Worm (Caenorhabditis elegans) whole organism, midembryonic: ENCODE results near the gene K11D12.13.

Experiments used
- T22C8.4 ChIP-seq: fragments of 200-800 bp; sonication (Bioruptor generic); IDR thresholded peaks from 2 replicates; pipeline ENCODE4 v1.3.6; 2022; ENCODE audit warnings: missing genetic modification characterization, missing compliant biosample characterization
- cog-1 ChIP-seq: sonication (generic microtip); optimal IDR thresholded peaks from 2 replicates; lab custom pipeline; 2016; ENCODE audit warnings: missing genetic modification characterization, missing compliant biosample characterization
- flt-1 ChIP-seq: fragments of 200-800 bp; sonication (Bioruptor generic); IDR thresholded peaks from 2 replicates; pipeline ENCODE4 v1.3.6; 2022; ENCODE audit warnings: missing genetic modification characterization, missing compliant biosample characterization
- klf-2 ChIP-seq: fragments of 200-800 bp; sonication (Bioruptor generic); conservative IDR thresholded peaks from 2 replicates; pipeline ENCODE4 v1.3.6; 2022; ENCODE audit warnings: missing genetic modification reagents, missing genetic modification characterization, missing compliant biosample characterization
- med-1 ChIP-seq: sonication (generic microtip); optimal IDR thresholded peaks from 2 replicates; lab custom pipeline; 2017; ENCODE audit warnings: missing genetic modification characterization, mild to moderate bottlenecking, missing compliant biosample characterization, antibody characterized with exemption, missing genetic modification reagents; ENCODE audit not compliant: insufficient read depth
- ref-1 ChIP-seq: fragments of 200-800 bp; sonication (Bioruptor generic); conservative IDR thresholded peaks from 2 replicates; pipeline ENCODE4 v1.3.6; 2022; ENCODE audit warnings: missing genetic modification reagents, missing genetic modification characterization, missing compliant biosample characterization
- tab-1 ChIP-seq: fragments of 200-800 bp; sonication (Bioruptor generic); IDR thresholded peaks from 2 replicates; pipeline ENCODE4 v1.3.6; 2022; ENCODE audit warnings: missing genetic modification characterization, missing compliant biosample characterization
- ztf-23 ChIP-seq: fragments of 200-800 bp; sonication (Bioruptor generic); IDR thresholded peaks from 2 replicates; pipeline ENCODE4 v1.3.6; 2022; ENCODE audit warnings: missing genetic modification reagents, missing genetic modification characterization, missing compliant biosample characterization
- ztf-29 ChIP-seq: fragments of 200-800 bp; sonication (Bioruptor generic); IDR thresholded peaks from 2 replicates; pipeline ENCODE4 v1.3.6; 2022; ENCODE audit warnings: missing genetic modification reagents, missing genetic modification characterization, missing compliant biosample characterization

Gene K11D12.13

ce11 chrV:5040925-5041324 is 7.7 kb downstream of the K11D12.13 start, which contains the start of gene K11D12.8:
TSS of gene K11D12.8 (minus strand) at chrV:5041001.
- TF ChIP-seq klf-2: no peak
- no peak for TF ChIP-seq cog-1
- TF ChIP-seq ztf-23 (GFP tag; lab: Robert Waterston, UW): no peak
- no peak for TF ChIP-seq ztf-29
- TF ChIP-seq flt-1 (GFP tag; lab: Robert Waterston, UW): no peak
- no peak for TF ChIP-seq tab-1
- no peak for TF ChIP-seq T22C8.4 (GFP tag; lab: Robert Waterston, UW)
- TF ChIP-seq ref-1 (GFP tag; lab: Robert Waterston, UW): no peak
- no peak for TF ChIP-seq med-1

ce11 chrV:5046103-5046502 is 12.9 kb downstream of the K11D12.13 start, which contains the start of gene exc-14:
TSS of gene exc-14 (minus strand) at chrV:5046203.
- TF ChIP-seq ztf-23 (GFP tag; lab: Robert Waterston, UW) (no peak), T22C8.4 (GFP tag; lab: Robert Waterston, UW) (no peak), tab-1 (no peak), med-1 (no peak), ztf-29 (no peak), klf-2 (no peak), cog-1 (no peak), ref-1 (GFP tag; lab: Robert Waterston, UW) (no peak), flt-1 (GFP tag; lab: Robert Waterston, UW) (no peak)

- TF ChIP-seq klf-2 (no peak), ztf-29 (no peak), ztf-23 (GFP tag; lab: Robert Waterston, UW) (no peak), flt-1 (GFP tag; lab: Robert Waterston, UW) (no peak), med-1 (no peak), ref-1 (GFP tag; lab: Robert Waterston, UW) (no peak), T22C8.4 (GFP tag; lab: Robert Waterston, UW) (no peak), cog-1 (no peak), tab-1 (no peak)
These were observed 13.4 kb downstream of the K11D12.13 start for ce11 chrV:5046558-5046957.

- TF ChIP-seq tab-1 (0 out of 2 replicates have a peak, but pooled peaks have one; percentile 49), ztf-23 (GFP tag; lab: Robert Waterston, UW) (peak; percentile 78), flt-1 (GFP tag; lab: Robert Waterston, UW) (peak; percentile 80), klf-2 (peak; percentile 72)
These were observed 14.0 kb downstream of the K11D12.13 start for ce11 chrV:5047230-5047629.

- TF ChIP-seq ztf-29 (peak; percentile 56), med-1 (no peak), T22C8.4 (GFP tag; lab: Robert Waterston, UW) (no peak), klf-2 (no peak), ref-1 (GFP tag; lab: Robert Waterston, UW) (no peak), ztf-23 (GFP tag; lab: Robert Waterston, UW) (peak; percentile 80), tab-1 (no peak), cog-1 (peak; percentile 74), flt-1 (GFP tag; lab: Robert Waterston, UW) (no peak; the same call in 1 of the 2 replicates)
These were observed 16.2 kb downstream of the K11D12.13 start, which contains the start of the genes pqn-51 and K11D12.14 for ce11 chrV:5049333-5049942. TSS of gene pqn-51 (plus strand) at chrV:5049607. TSS of gene K11D12.14 (plus strand) at chrV:5049636.

ce11 chrV:5050073-5050599 is 16.9 kb downstream of the K11D12.13 start:
- TF ChIP-seq tab-1 (no peak), ref-1 (GFP tag; lab: Robert Waterston, UW) (no peak), T22C8.4 (GFP tag; lab: Robert Waterston, UW) (no peak), cog-1 (no peak), ztf-29 (no peak), med-1 (no peak), klf-2 (no peak), ztf-23 (GFP tag; lab: Robert Waterston, UW) (no peak), flt-1 (GFP tag; lab: Robert Waterston, UW) (no peak)

- TF ChIP-seq klf-2: no peak
- no peak for TF ChIP-seq med-1
- TF ChIP-seq ref-1 (GFP tag; lab: Robert Waterston, UW): no peak
- no peak for TF ChIP-seq flt-1 (GFP tag; lab: Robert Waterston, UW)
- TF ChIP-seq ztf-29: no peak
- TF ChIP-seq cog-1: no peak
- TF ChIP-seq T22C8.4 (GFP tag; lab: Robert Waterston, UW): no peak
- TF ChIP-seq ztf-23 (GFP tag; lab: Robert Waterston, UW): no peak
These were observed 19.0 kb downstream of the K11D12.13 start, which contains the start of gene K11D12.12 for ce11 chrV:5052233-5052632. TSS of gene K11D12.12 (plus strand) at chrV:5052261.

ce11 chrV:5053335-5053734 is 20.1 kb downstream of the K11D12.13 start, which contains the start of gene cwp-4:
TSS of gene cwp-4 (plus strand) at chrV:5053635.
- TF ChIP-seq flt-1 (GFP tag; lab: Robert Waterston, UW) (no peak), med-1 (no peak), cog-1 (no peak), tab-1 (no peak), ztf-29 (no peak), T22C8.4 (GFP tag; lab: Robert Waterston, UW) (no peak), ztf-23 (GFP tag; lab: Robert Waterston, UW) (no peak), ref-1 (GFP tag; lab: Robert Waterston, UW) (no peak), klf-2 (no peak)

ce11 chrV:5064761-5065421 is 31.7 kb downstream of the K11D12.13 start, which contains the start of gene mlk-1:
TSS of gene mlk-1 (minus strand) at chrV:5064811.
- TF ChIP-seq cog-1 (peak; percentile 41), ref-1 (GFP tag; lab: Robert Waterston, UW) (no peak)

ce11 chrV:5067390-5067789 is 34.2 kb downstream of the K11D12.13 start:
- TF ChIP-seq klf-2: no peak
- TF ChIP-seq ref-1 (GFP tag; lab: Robert Waterston, UW): no peak
- no peak for TF ChIP-seq tab-1
- TF ChIP-seq T22C8.4 (GFP tag; lab: Robert Waterston, UW): no peak
- no peak for TF ChIP-seq ztf-29
- TF ChIP-seq flt-1 (GFP tag; lab: Robert Waterston, UW): no peak
- TF ChIP-seq ztf-23 (GFP tag; lab: Robert Waterston, UW): no peak
- no peak for TF ChIP-seq med-1
- TF ChIP-seq cog-1: no peak
